Worm (Caenorhabditis elegans): ENCODE results near the gene F45G2.9.

DNA sequence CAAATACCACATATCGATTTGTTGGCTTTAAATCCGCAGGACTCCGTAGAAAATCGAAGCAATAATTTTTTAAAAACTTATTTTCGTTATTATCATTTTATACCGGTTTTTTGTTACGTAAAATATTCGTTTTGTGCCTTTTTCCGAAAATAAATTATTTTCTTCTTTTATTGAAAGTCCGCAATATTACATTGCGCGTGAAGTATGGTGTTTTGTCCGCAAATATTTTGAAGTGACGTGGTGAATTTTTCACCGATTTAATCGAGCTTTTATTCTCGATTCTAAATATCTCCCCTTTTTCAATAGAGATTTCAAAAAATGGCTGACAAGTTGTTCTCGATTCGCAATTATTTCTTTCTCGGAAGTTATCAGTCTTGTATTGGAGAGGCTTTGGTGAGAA is 10.7 kb downstream of the F45G2.9 start, which contains the start of gene cope-1:
- no peak for TF ChIP-seq tab-1 (GFP tag; IDR thresholded peaks at IDR 0.05)
- no peak for TF ChIP-seq cog-1 (tag; optimal IDR thresholded peaks at IDR 0.05)

All from whole organism, midembryonic.